Worm (Caenorhabditis elegans) whole organism, late embryonic: ENCODE measurements around the gene imp-2.

Experiments
- C38D4.7 ChIP-seq: fragments of 200-800 bp; sonication (Bioruptor generic); optimal IDR thresholded peaks from 2 replicates; lab custom pipeline; 2018; ENCODE audit warnings: mild to moderate bottlenecking, missing genetic modification characterization, moderate library complexity, missing compliant biosample characterization
- F13H6.1 ChIP-seq: sonication (generic microtip); optimal IDR thresholded peaks from 2 replicates; lab custom pipeline; 2016; ENCODE audit warnings: missing genetic modification characterization, missing compliant biosample characterization
- K02D7.2 ChIP-seq: sonication (generic microtip); optimal IDR thresholded peaks from 2 replicates; lab custom pipeline; 2017; ENCODE audit warnings: mild to moderate bottlenecking, missing genetic modification characterization, missing compliant biosample characterization
- K09A11.1 ChIP-seq: sonication (generic microtip); optimal IDR thresholded peaks from 2 replicates; lab custom pipeline; 2017; ENCODE audit warnings: antibody characterized with exemption, mild to moderate bottlenecking, missing genetic modification characterization, missing compliant biosample characterization; ENCODE audit not compliant: insufficient read depth
- T23F11.4 ChIP-seq: fragments of 200-800 bp; sonication (Bioruptor generic); optimal IDR thresholded peaks from 2 replicates; lab custom pipeline; 2018; ENCODE audit warnings: mild to moderate bottlenecking, missing genetic modification characterization, missing compliant biosample characterization
- Y22D7AL.16 ChIP-seq: sonication (generic microtip); optimal IDR thresholded peaks from 2 replicates; lab custom pipeline; 2016; ENCODE audit warnings: missing genetic modification characterization, missing compliant biosample characterization
- ahr-1 ChIP-seq: sonication (generic microtip); optimal IDR thresholded peaks from 2 replicates; lab custom pipeline; 2016; ENCODE audit warnings: missing genetic modification characterization, missing compliant biosample characterization
- ama-1 ChIP-seq: fragments of 150-350 bp; optimal IDR thresholded peaks from 2 replicates; lab custom pipeline; 2014
- ceh-14 ChIP-seq: sonication (generic microtip); optimal IDR thresholded peaks from 2 replicates; lab custom pipeline; 2016; ENCODE audit warnings: missing genotype, missing genetic modification characterization, missing compliant biosample characterization
- ceh-19 ChIP-seq: fragments of 200-800 bp; sonication (Bioruptor generic); optimal IDR thresholded peaks from 2 replicates; lab custom pipeline; 2018; ENCODE audit warnings: mild to moderate bottlenecking, missing genetic modification characterization, missing compliant biosample characterization
- ceh-2 ChIP-seq: sonication (generic microtip); optimal IDR thresholded peaks from 2 replicates; lab custom pipeline; 2016; ENCODE audit warnings: missing genotype, missing genetic modification characterization, missing compliant biosample characterization
- ceh-22 ChIP-seq: sonication (generic microtip); optimal IDR thresholded peaks from 2 replicates; lab custom pipeline; 2017; ENCODE audit warnings: missing biosample characterization, missing genetic modification characterization
- ceh-24 ChIP-seq: sonication (generic microtip); optimal IDR thresholded peaks from 2 replicates; lab custom pipeline; 2016; ENCODE audit warnings: mild to moderate bottlenecking, missing genetic modification characterization, missing compliant biosample characterization
- ceh-30 ChIP-seq: fragments of 150-350 bp; optimal IDR thresholded peaks from 2 replicates; lab custom pipeline; 2014; ENCODE audit warnings: missing biosample characterization, missing genetic modification characterization
- ceh-31 ChIP-seq: sonication (generic microtip); optimal IDR thresholded peaks from 2 replicates; lab custom pipeline; 2016; ENCODE audit warnings: missing genetic modification characterization, missing compliant biosample characterization
- ceh-34 ChIP-seq: sonication (generic microtip); optimal IDR thresholded peaks from 2 replicates; lab custom pipeline; 2016; ENCODE audit warnings: mild to moderate bottlenecking, missing genetic modification characterization, missing compliant biosample characterization
- ceh-45 ChIP-seq: fragments of 200-800 bp; sonication (Bioruptor generic); IDR thresholded peaks from 2 replicates; pipeline ENCODE4 v1.3.6; 2022; ENCODE audit warnings: missing genetic modification reagents, missing genetic modification characterization, missing compliant biosample characterization
- ceh-48 ChIP-seq: sonication (generic microtip); optimal IDR thresholded peaks from 2 replicates; lab custom pipeline; 2016; ENCODE audit warnings: missing genetic modification characterization, inconsistent platforms, missing compliant biosample characterization
- ceh-6 ChIP-seq: fragments of 200-800 bp; sonication (Bioruptor generic); optimal IDR thresholded peaks from 2 replicates; lab custom pipeline; 2018; ENCODE audit warnings: mild to moderate bottlenecking, missing genetic modification characterization, missing compliant biosample characterization
- ceh-9 ChIP-seq: sonication (generic microtip); optimal IDR thresholded peaks from 2 replicates; lab custom pipeline; 2016; ENCODE audit warnings: mild to moderate bottlenecking, missing genetic modification characterization, inconsistent platforms, missing compliant biosample characterization
- che-1 ChIP-seq: sonication (generic microtip); optimal IDR thresholded peaks from 2 replicates; lab custom pipeline; 2016; ENCODE audit warnings: mild to moderate bottlenecking, missing genetic modification characterization, missing compliant biosample characterization
- dmd-4 ChIP-seq: sonication (generic microtip); optimal IDR thresholded peaks from 2 replicates; lab custom pipeline; 2016; ENCODE audit warnings: borderline replicate concordance, missing genetic modification characterization, missing compliant biosample characterization
- dve-1 ChIP-seq: sonication (generic microtip); optimal IDR thresholded peaks from 2 replicates; lab custom pipeline; 2017; ENCODE audit warnings: antibody characterized with exemption, mild to moderate bottlenecking, missing genetic modification characterization, missing compliant biosample characterization
- elt-2 ChIP-seq: sonication (generic microtip); optimal IDR thresholded peaks from 2 replicates; lab custom pipeline; 2016; ENCODE audit warnings: missing genetic modification reagents, missing genetic modification characterization, missing compliant biosample characterization
- elt-4 ChIP-seq: sonication (generic microtip); optimal IDR thresholded peaks from 2 replicates; lab custom pipeline; 2016; ENCODE audit warnings: missing genetic modification characterization, missing compliant biosample characterization
- ets-4 ChIP-seq: sonication (generic microtip); optimal IDR thresholded peaks from 2 replicates; lab custom pipeline; 2016; ENCODE audit warnings: missing genetic modification characterization, missing compliant biosample characterization
- eyg-1 ChIP-seq: sonication (generic microtip); optimal IDR thresholded peaks from 2 replicates; lab custom pipeline; 2016; ENCODE audit warnings: missing genotype, missing genetic modification characterization, missing compliant biosample characterization
- fax-1 ChIP-seq: sonication (generic microtip); optimal IDR thresholded peaks from 2 replicates; lab custom pipeline; 2016; ENCODE audit warnings: missing genotype, missing genetic modification characterization, missing compliant biosample characterization
- fkh-10 ChIP-seq: fragments of 150-350 bp; optimal IDR thresholded peaks from 2 replicates; lab custom pipeline; 2014; ENCODE audit warnings: missing biosample characterization, missing genetic modification reagents, missing genetic modification characterization
- fkh-6 ChIP-seq: sonication (generic microtip); optimal IDR thresholded peaks from 2 replicates; lab custom pipeline; 2016; ENCODE audit warnings: missing genetic modification characterization, missing compliant biosample characterization
- hlh-13 ChIP-seq: fragments of 200-800 bp; sonication (Bioruptor generic); optimal IDR thresholded peaks from 2 replicates; lab custom pipeline; 2018; ENCODE audit warnings: mild to moderate bottlenecking, missing genetic modification characterization, missing compliant biosample characterization
- hlh-15 ChIP-seq: sonication (generic microtip); optimal IDR thresholded peaks from 2 replicates; lab custom pipeline; 2016; ENCODE audit warnings: missing genetic modification characterization, missing compliant biosample characterization
- hlh-30 ChIP-seq: sonication (generic microtip); optimal IDR thresholded peaks from 2 replicates; lab custom pipeline; 2017; ENCODE audit warnings: antibody characterized with exemption, missing genetic modification characterization, missing compliant biosample characterization; ENCODE audit not compliant: insufficient read depth
- hlh-6 ChIP-seq: sonication (generic microtip); optimal IDR thresholded peaks from 2 replicates; lab custom pipeline; 2016; ENCODE audit warnings: missing genotype, missing genetic modification characterization, missing compliant biosample characterization
- lim-6 ChIP-seq: sonication (generic microtip); optimal IDR thresholded peaks from 2 replicates; lab custom pipeline; 2016; ENCODE audit warnings: missing genetic modification characterization, missing compliant biosample characterization
- madf-2 ChIP-seq: sonication (generic microtip); optimal IDR thresholded peaks from 2 replicates; lab custom pipeline; 2017; ENCODE audit warnings: missing genetic modification characterization, missing compliant biosample characterization
- mec-3 ChIP-seq: sonication (generic microtip); optimal IDR thresholded peaks from 2 replicates; lab custom pipeline; 2016; ENCODE audit warnings: borderline replicate concordance, missing genetic modification characterization, missing compliant biosample characterization
- nhr-11 ChIP-seq: fragments of 150-350 bp; optimal IDR thresholded peaks from 2 replicates; lab custom pipeline; 2014; ENCODE audit warnings: missing biosample characterization, missing genetic modification characterization
- npax-4 ChIP-seq: sonication (generic microtip); optimal IDR thresholded peaks from 2 replicates; lab custom pipeline; 2016; ENCODE audit warnings: missing genetic modification characterization, missing compliant biosample characterization
- pag-3 ChIP-seq: sonication (generic microtip); optimal IDR thresholded peaks from 2 replicates; lab custom pipeline; 2016; ENCODE audit warnings: missing compliant biosample characterization, missing genetic modification characterization, borderline replicate concordance
- pat-9 ChIP-seq: fragments of 200-800 bp; sonication (Bioruptor generic); optimal IDR thresholded peaks from 2 replicates; lab custom pipeline; 2018; ENCODE audit warnings: mild to moderate bottlenecking, missing genetic modification characterization, moderate library complexity, missing compliant biosample characterization
- pax-1 ChIP-seq: fragments of 150-350 bp; optimal IDR thresholded peaks from 2 replicates; lab custom pipeline; 2014; ENCODE audit warnings: missing biosample characterization, missing genetic modification characterization
- pha-2 ChIP-seq: sonication (generic microtip); optimal IDR thresholded peaks from 2 replicates; lab custom pipeline; 2017; ENCODE audit warnings: mild to moderate bottlenecking, missing genetic modification characterization, missing compliant biosample characterization
- pqm-1 ChIP-seq: sonication (generic microtip); optimal IDR thresholded peaks from 2 replicates; lab custom pipeline; 2016; ENCODE audit warnings: missing genetic modification characterization, missing compliant biosample characterization
- pros-1 ChIP-seq: fragments of 150-350 bp; optimal IDR thresholded peaks from 2 replicates; lab custom pipeline; 2014; ENCODE audit warnings: missing biosample characterization, missing genetic modification reagents, missing genetic modification characterization
- ref-2 ChIP-seq: sonication (generic microtip); optimal IDR thresholded peaks from 2 replicates; lab custom pipeline; 2016; ENCODE audit warnings: missing genetic modification characterization, missing compliant biosample characterization
- sdc-2 ChIP-seq: sonication (generic microtip); optimal IDR thresholded peaks from 2 replicates; lab custom pipeline; 2016; ENCODE audit warnings: missing genotype, missing genetic modification characterization, missing compliant biosample characterization
- sox-2 ChIP-seq: fragments of 200-800 bp; sonication (Bioruptor generic); IDR thresholded peaks from 2 replicates; pipeline ENCODE4 v1.3.6; 2022; ENCODE audit warnings: missing genetic modification reagents, missing genetic modification characterization, missing compliant biosample characterization
- tbx-7 ChIP-seq: sonication (generic microtip); optimal IDR thresholded peaks from 2 replicates; lab custom pipeline; 2016; ENCODE audit warnings: missing genotype, missing genetic modification characterization, missing compliant biosample characterization
- ttx-3 ChIP-seq: sonication (generic microtip); optimal IDR thresholded peaks from 2 replicates; lab custom pipeline; 2016; ENCODE audit warnings: missing genetic modification reagents, missing genetic modification characterization, missing compliant biosample characterization
- unc-42 ChIP-seq: sonication (generic microtip); optimal IDR thresholded peaks from 2 replicates; lab custom pipeline; 2016; ENCODE audit warnings: missing genotype, missing genetic modification characterization, missing compliant biosample characterization
- unc-55 ChIP-seq: sonication (generic microtip); optimal IDR thresholded peaks from 2 replicates; lab custom pipeline; 2017; ENCODE audit warnings: missing biosample characterization, missing genetic modification reagents, missing genetic modification characterization
- ztf-16 ChIP-seq: sonication (generic microtip); optimal IDR thresholded peaks from 2 replicates; lab custom pipeline; 2017; ENCODE audit warnings: missing genetic modification characterization, missing compliant biosample characterization

The imp-2 gene

DNA sequence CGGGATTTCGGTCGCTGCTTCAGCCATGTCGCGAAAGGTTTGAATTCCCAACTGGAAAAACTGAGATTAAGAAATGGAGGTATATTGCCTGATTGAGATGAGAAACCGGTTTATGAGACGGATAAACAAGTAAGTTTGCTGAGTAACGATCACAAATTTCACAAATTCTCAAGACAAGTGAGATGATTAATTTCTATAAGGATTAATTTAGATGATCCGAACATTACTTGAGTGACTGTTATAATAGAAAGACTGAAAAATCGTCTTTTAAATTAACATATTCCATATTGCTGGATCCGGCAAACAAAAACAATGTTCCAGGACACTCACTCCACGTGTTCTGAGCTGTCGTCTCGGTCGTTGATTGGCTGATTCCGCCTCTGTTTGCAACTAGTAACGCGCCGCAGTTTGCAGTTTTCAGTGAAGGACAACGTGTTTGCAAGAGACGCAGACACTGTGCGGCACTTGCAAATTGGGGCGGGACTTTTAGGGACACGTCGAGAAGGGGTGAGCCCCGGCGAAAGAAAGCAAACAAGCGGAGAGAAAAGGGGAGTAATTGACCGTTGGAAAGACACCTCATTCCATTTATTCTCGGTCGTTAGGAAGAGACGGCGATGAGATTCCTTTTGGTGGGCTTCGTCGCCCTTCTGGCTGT is at the start of gene imp-2, which contains the start of gene enpl-1:
Gene imp-2, minus strand, starts transcription at position 51 of the 655 bp plus-strand sequence.
Gene enpl-1, plus strand, starts transcription at position 462 of the 655 bp plus-strand sequence.
- TF ChIP-seq dmd-4 (tag; lab: Kevin White, UChicago) (no peak), hlh-30 (tag; lab: Kevin White, UChicago) (peak; percentile 81), ttx-3 (peak; percentile 20), madf-2 (tag; lab: Kevin White, UChicago) (peak; percentile 28), K09A11.1 (tag; lab: Kevin White, UChicago) (peak; percentile 60), che-1 (tag; lab: Kevin White, UChicago) (no peak), fkh-6 (tag; lab: Kevin White, UChicago) (no peak), C38D4.7 (GFP tag; lab: Kevin White, UChicago) (no peak), hlh-15 (tag; lab: Kevin White, UChicago) (no peak), sox-2 (GFP tag; lab: Robert Waterston, UW) (no peak), fax-1 (tag; lab: Kevin White, UChicago) (no peak), ceh-14 (tag; lab: Kevin White, UChicago) (peak; percentile 46), ref-2 (tag; lab: Kevin White, UChicago) (peak; percentile 85), ceh-45 (GFP tag; lab: Robert Waterston, UW) (no peak), ceh-19 (GFP tag; lab: Kevin White, UChicago) (peak; percentile 53), ceh-34 (tag; lab: Kevin White, UChicago) (peak; percentile 80), sdc-2 (peak; percentile 51), unc-42 (tag; lab: Kevin White, UChicago) (peak; percentile 83), ahr-1 (no peak), hlh-6 (tag; lab: Kevin White, UChicago) (no peak), fkh-10 (GFP tag; lab: Kevin White, UChicago) (no peak), pax-1 (tag; lab: Kevin White, UChicago) (peak; percentile 51), pqm-1 (tag; lab: Kevin White, UChicago) (peak; percentile 61), elt-4 (tag; lab: Kevin White, UChicago) (no peak), ceh-22 (tag; lab: Kevin White, UChicago) (peak; percentile 6), elt-2 (tag; lab: Kevin White, UChicago) (peak; percentile 66), T23F11.4 (no peak), Y22D7AL.16 (no peak), ceh-24 (tag; lab: Kevin White, UChicago) (no peak), lim-6 (tag; lab: Kevin White, UChicago) (no peak), ceh-2 (tag; lab: Kevin White, UChicago) (peak; percentile 50), mec-3 (no peak), pag-3 (tag; lab: Kevin White, UChicago) (no peak), unc-55 (GFP tag; lab: Kevin White, UChicago) (peak; percentile 50), ets-4 (tag; lab: Kevin White, UChicago) (peak; percentile 11), ceh-30 (no peak), ceh-31 (tag; lab: Kevin White, UChicago) (peak; percentile 91), nhr-11 (no peak), ama-1 (lab: Kevin White, UChicago) (no peak), K02D7.2 (tag; lab: Kevin White, UChicago) (no peak), pha-2 (tag; lab: Kevin White, UChicago) (no peak), tbx-7 (tag; lab: Kevin White, UChicago) (peak; percentile 58), ztf-16 (peak; percentile 50), pros-1 (tag; lab: Kevin White, UChicago) (peak; percentile 74), ceh-9 (tag; lab: Kevin White, UChicago) (no peak), hlh-13 (GFP tag; lab: Kevin White, UChicago) (no peak), ceh-6 (GFP tag; lab: Kevin White, UChicago) (no peak), ceh-48 (no peak), eyg-1 (tag; lab: Kevin White, UChicago) (no peak), dve-1 (tag; lab: Kevin White, UChicago) (peak; percentile 51), pat-9 (no peak), F13H6.1 (tag; lab: Kevin White, UChicago) (peak; percentile 39), npax-4 (tag; lab: Kevin White, UChicago) (no peak)
